Fruit fly (Drosophila melanogaster) whole organism, embryonic: Measurements from ENCODE around the gene CG32267.
A peak's percentile ranks its signal among the peaks of the same experiment; 100 is the strongest.

Source experiments
- Bgb ChIP-seq: fragments of 200-800 bp; sonication (Bioruptor generic); IDR thresholded peaks from 2 replicates; pipeline ENCODE4 v1.3.6; 2022; ENCODE audit warnings: missing biosample characterization, missing genetic modification characterization; ENCODE audit not compliant: partially characterized antibody
- CG1024 ChIP-seq: fragments of 200-800 bp; sonication (Bioruptor generic); IDR thresholded peaks from 2 replicates; pipeline ENCODE4 v1.3.6; 2022; ENCODE audit warnings: missing biosample characterization, missing genetic modification characterization
- CG10431 ChIP-seq: fragments of 200-800 bp; sonication (Bioruptor generic); optimal IDR thresholded peaks from 3 replicates; lab custom pipeline; 2018; ENCODE audit warnings: missing biosample characterization, mild to moderate bottlenecking, missing genetic modification characterization
- CG11247 ChIP-seq: fragments of 200-800 bp; sonication (Bioruptor generic); IDR thresholded peaks from 2 replicates; pipeline ENCODE4 v1.3.6; 2022; ENCODE audit warnings: missing biosample characterization, missing genetic modification characterization
- CG12236 ChIP-seq: fragments of 200-800 bp; sonication (Bioruptor generic); optimal IDR thresholded peaks from 2 replicates; lab custom pipeline; 2016; ENCODE audit warnings: missing biosample characterization, missing genetic modification characterization
- CG13894 ChIP-seq: fragments of 200-800 bp; sonication (Bioruptor generic); optimal IDR thresholded peaks from 3 replicates; lab custom pipeline; 2018; ENCODE audit warnings: missing biosample characterization, mild to moderate bottlenecking, missing genetic modification characterization, moderate library complexity
- CG15479 ChIP-seq: fragments of 200-800 bp; sonication (Bioruptor generic); optimal IDR thresholded peaks from 3 replicates; lab custom pipeline; 2019; ENCODE audit warnings: missing biosample characterization, mild to moderate bottlenecking, missing genetic modification characterization, moderate library complexity
- CG15514 ChIP-seq: fragments of 200-800 bp; sonication (Bioruptor generic); optimal IDR thresholded peaks from 3 replicates; lab custom pipeline; 2017; ENCODE audit warnings: missing biosample characterization, missing genetic modification characterization, mild to moderate bottlenecking, moderate library complexity, missing genetic modification reagents
- CG15696 ChIP-seq: fragments of 200-800 bp; sonication (Bioruptor generic); optimal IDR thresholded peaks from 2 replicates; lab custom pipeline; 2019; ENCODE audit warnings: missing biosample characterization, mild to moderate bottlenecking, missing genetic modification characterization, moderate library complexity
- CG18764 ChIP-seq: fragments of 200-800 bp; sonication (Bioruptor generic); optimal IDR thresholded peaks from 3 replicates; lab custom pipeline; 2016; ENCODE audit warnings: missing biosample characterization, missing genetic modification characterization
- CG2202 ChIP-seq: fragments of 200-800 bp; sonication (Bioruptor generic); optimal IDR thresholded peaks from 2 replicates; lab custom pipeline; 2018; ENCODE audit warnings: missing biosample characterization, mild to moderate bottlenecking, missing genetic modification characterization
- CG30403 ChIP-seq: fragments of 200-800 bp; sonication (Bioruptor generic); optimal IDR thresholded peaks from 3 replicates; lab custom pipeline; 2016; ENCODE audit warnings: missing biosample characterization, missing genetic modification characterization
- CG4854 ChIP-seq: fragments of 200-800 bp; sonication (Bioruptor generic); optimal IDR thresholded peaks from 2 replicates; lab custom pipeline; 2016; ENCODE audit warnings: missing biosample characterization, missing genetic modification characterization, inconsistent platforms
- CG6654 ChIP-seq: fragments of 200-800 bp; sonication (Bioruptor generic); optimal IDR thresholded peaks from 2 replicates; lab custom pipeline; 2017; ENCODE audit warnings: missing biosample characterization, mild to moderate bottlenecking, missing genetic modification characterization
- CG6683 ChIP-seq: fragments of 200-800 bp; sonication (Bioruptor generic); optimal IDR thresholded peaks from 2 replicates; lab custom pipeline; 2017; ENCODE audit warnings: missing biosample characterization, mild to moderate bottlenecking, missing genetic modification characterization, missing genetic modification reagents
- CG8765 ChIP-seq: fragments of 200-800 bp; sonication (Bioruptor generic); IDR thresholded peaks from 2 replicates; pipeline ENCODE4 v1.3.6; 2022; ENCODE audit warnings: missing biosample characterization, missing genetic modification characterization
- CG8924 ChIP-seq: fragments of 200-800 bp; optimal IDR thresholded peaks from 3 replicates; lab custom pipeline; 2019; ENCODE audit warnings: missing biosample characterization, mild to moderate bottlenecking, missing genetic modification characterization, moderate library complexity
- Dad ChIP-seq: fragments of 200-800 bp; sonication (Bioruptor generic); optimal IDR thresholded peaks from 3 replicates; lab custom pipeline; 2016; ENCODE audit warnings: missing biosample characterization, missing genetic modification characterization
- Doc3 ChIP-seq: fragments of 200-800 bp; sonication (Bioruptor generic); IDR thresholded peaks from 3 replicates; pipeline ENCODE4 v1.3.6; 2022; ENCODE audit warnings: missing biosample characterization, missing genetic modification characterization; ENCODE audit not compliant: partially characterized antibody
- E2f1 ChIP-seq: fragments of 200-800 bp; sonication (Bioruptor generic); IDR thresholded peaks from 2 replicates; pipeline ENCODE4 v1.3.6; 2022; ENCODE audit warnings: missing biosample characterization, missing genetic modification characterization
- Kr ChIP-seq: fragments of 200-800 bp; sonication (Bioruptor generic); optimal IDR thresholded peaks from 2 replicates; lab custom pipeline; 2017; ENCODE audit warnings: missing biosample characterization, mild to moderate bottlenecking, missing genetic modification characterization
- Lim3 ChIP-seq: fragments of 200-800 bp; sonication (Bioruptor generic); IDR thresholded peaks from 2 replicates; pipeline ENCODE4 v1.3.6; 2022; ENCODE audit warnings: missing biosample characterization, missing genetic modification characterization
- NK7.1 ChIP-seq: fragments of 200-800 bp; sonication (Bioruptor generic); optimal IDR thresholded peaks from 3 replicates; lab custom pipeline; 2016; ENCODE audit warnings: missing biosample characterization, missing genetic modification characterization
- Neu2 ChIP-seq: fragments of 200-800 bp; sonication (Bioruptor generic); optimal IDR thresholded peaks from 3 replicates; lab custom pipeline; 2016; ENCODE audit warnings: missing biosample characterization, missing genetic modification characterization, borderline replicate concordance
- Nf-YB ChIP-seq: fragments of 200-800 bp; sonication (Bioruptor generic); optimal IDR thresholded peaks from 3 replicates; lab custom pipeline; 2019; ENCODE audit warnings: missing biosample characterization, mild to moderate bottlenecking, missing genetic modification characterization, moderate library complexity
- Opbp ChIP-seq: fragments of 200-800 bp; sonication (Bioruptor generic); IDR thresholded peaks from 3 replicates; pipeline ENCODE4 v1.3.6; 2022; ENCODE audit warnings: missing biosample characterization, missing genetic modification characterization; ENCODE audit not compliant: partially characterized antibody
- Ravus ChIP-seq: fragments of 200-800 bp; sonication (Bioruptor generic); IDR thresholded peaks from 2 replicates; pipeline ENCODE4 v1.3.6; 2022; ENCODE audit warnings: missing biosample characterization, missing genetic modification characterization
- Sin3A ChIP-seq: fragments of >200 bp; optimal IDR thresholded peaks from 2 replicates; lab custom pipeline; 2018
- Sry-β ChIP-seq: fragments of 200-800 bp; sonication (Bioruptor generic); optimal IDR thresholded peaks from 2 replicates; lab custom pipeline; 2018; ENCODE audit warnings: missing biosample characterization, mild to moderate bottlenecking, missing genetic modification characterization, moderate library complexity
- ac ChIP-seq: fragments of 200-800 bp; sonication (Bioruptor generic); optimal IDR thresholded peaks from 3 replicates; lab custom pipeline; 2017; ENCODE audit warnings: missing biosample characterization, mild to moderate bottlenecking, missing genetic modification characterization
- ash1 ChIP-seq: fragments of 200-800 bp; sonication (Bioruptor generic); optimal IDR thresholded peaks from 2 replicates; lab custom pipeline; 2018; ENCODE audit warnings: missing biosample characterization, mild to moderate bottlenecking, missing genetic modification characterization
- cg ChIP-seq: fragments of 200-800 bp; sonication (Bioruptor generic); optimal IDR thresholded peaks from 3 replicates; lab custom pipeline; 2019; ENCODE audit warnings: missing biosample characterization, mild to moderate bottlenecking, missing genetic modification characterization, moderate library complexity
- crc ChIP-seq: fragments of 200-800 bp; sonication (Bioruptor generic); optimal IDR thresholded peaks from 2 replicates; lab custom pipeline; 2016; ENCODE audit warnings: missing biosample characterization, missing genetic modification characterization
- croc ChIP-seq: fragments of 200-800 bp; sonication (Bioruptor generic); conservative IDR thresholded peaks from 3 replicates; pipeline ENCODE4 v1.3.6; 2022; ENCODE audit warnings: missing biosample characterization, missing genetic modification characterization
- crp ChIP-seq, 2 experiments: fragments of 200-800 bp; sonication (Bioruptor generic); optimal IDR thresholded peaks; 2 replicates in 1 of 2; 3 replicates in 1 of 2; lab custom pipeline; 2017; ENCODE audit warnings: missing biosample characterization in 2 of 2, missing genetic modification characterization in 2 of 2, mild to moderate bottlenecking in 1 of 2, moderate library complexity in 1 of 2
- da ChIP-seq: fragments of 200-800 bp; sonication (Bioruptor generic); optimal IDR thresholded peaks from 2 replicates; lab custom pipeline; 2016; ENCODE audit warnings: missing biosample characterization, missing genetic modification characterization
- danr ChIP-seq: fragments of 200-800 bp; sonication (Bioruptor generic); IDR thresholded peaks from 2 replicates; pipeline ENCODE4 v1.3.6; 2022; ENCODE audit warnings: missing biosample characterization, missing genetic modification characterization
- dysf ChIP-seq: fragments of 200-800 bp; sonication (Bioruptor generic); IDR thresholded peaks from 3 replicates; pipeline ENCODE4 v1.3.6; 2022; ENCODE audit warnings: missing biosample characterization, missing genetic modification characterization
- hkb ChIP-seq, 2 experiments: fragments of 200-800 bp in 1 of 2; fragments of >200 bp in 1 of 2; sonication (Bioruptor generic) in 1 of 2; IDR thresholded peaks in 1 of 2; optimal IDR thresholded peaks in 1 of 2; 2 replicates each; pipeline versions ENCODE4 v1.3.6 to Lab custom; 2017 to 2022; ENCODE audit warnings: missing biosample characterization in 1 of 2, missing genetic modification characterization in 1 of 2
- hth ChIP-seq: fragments of >200 bp; optimal IDR thresholded peaks from 2 replicates; lab custom pipeline; 2017; ENCODE audit warnings: inconsistent platforms
- klu ChIP-seq: fragments of 200-800 bp; sonication (Bioruptor generic); IDR thresholded peaks from 2 replicates; pipeline ENCODE4 v1.3.6; 2022; ENCODE audit warnings: missing biosample characterization, missing genetic modification characterization
- lmd ChIP-seq: fragments of 200-800 bp; sonication (Bioruptor generic); IDR thresholded peaks from 2 replicates; pipeline ENCODE4 v1.3.6; 2022; ENCODE audit warnings: missing biosample characterization, missing genetic modification characterization
- mld ChIP-seq: fragments of 200-800 bp; sonication (Bioruptor generic); IDR thresholded peaks from 3 replicates; pipeline ENCODE4 v1.3.6; 2022; ENCODE audit warnings: missing biosample characterization, missing genetic modification characterization; ENCODE audit not compliant: partially characterized antibody
- pnt ChIP-seq: fragments of 200-800 bp; sonication (Bioruptor generic); optimal IDR thresholded peaks from 3 replicates; lab custom pipeline; 2016; ENCODE audit warnings: missing biosample characterization, missing genetic modification characterization
- ranshi ChIP-seq: fragments of 200-800 bp; sonication (Bioruptor generic); IDR thresholded peaks from 2 replicates; pipeline ENCODE4 v1.3.6; 2022; ENCODE audit warnings: missing biosample characterization, missing genetic modification characterization
- rib ChIP-seq: fragments of 200-800 bp; sonication (Bioruptor generic); IDR thresholded peaks from 2 replicates; pipeline ENCODE4 v1.3.6; 2022; ENCODE audit warnings: missing biosample characterization, missing genetic modification characterization
- salm ChIP-seq: fragments of 200-800 bp; sonication (Bioruptor generic); optimal IDR thresholded peaks from 2 replicates; lab custom pipeline; 2018; ENCODE audit warnings: missing biosample characterization, mild to moderate bottlenecking, missing genetic modification characterization
- sd ChIP-seq: fragments of 200-800 bp; sonication (Bioruptor generic); optimal IDR thresholded peaks from 3 replicates; lab custom pipeline; 2018; ENCODE audit warnings: missing biosample characterization, mild to moderate bottlenecking, missing genetic modification characterization, moderate library complexity
- sqz ChIP-seq: fragments of 200-800 bp; sonication (Bioruptor generic); optimal IDR thresholded peaks from 3 replicates; lab custom pipeline; 2018; ENCODE audit warnings: missing biosample characterization, mild to moderate bottlenecking, missing genetic modification characterization
- sr ChIP-seq: fragments of 200-800 bp; sonication (Bioruptor generic); IDR thresholded peaks from 3 replicates; pipeline ENCODE4 v1.3.6; 2022; ENCODE audit warnings: missing biosample characterization, missing genetic modification characterization
- vfl ChIP-seq: fragments of 200-800 bp; sonication (Bioruptor generic); optimal IDR thresholded peaks from 2 replicates; lab custom pipeline; 2016; ENCODE audit warnings: missing biosample characterization, missing genetic modification characterization

Gene CG32267

dm6 chr3L:3471174-3471573 lies 739 bp downstream of the CG32267 start, which contains the start of gene CG14971 (continued):
- TF ChIP-seq cg (GFP tag; lab: Kevin White, UChicago) (no peak), klu (GFP tag; lab: Robert Waterston, UW) (peak; percentile 91), Neu2 (GFP tag; lab: Kevin White, UChicago) (no peak), Nf-YB (GFP tag; lab: Kevin White, UChicago) (no peak), lmd (GFP tag; lab: Robert Waterston, UW) (peak; percentile 48; the same call in 1 of the 2 replicates), CG15696 (peak; percentile 19), CG8765 (GFP tag; lab: Robert Waterston, UW) (no peak), Ravus (no peak), CG6654 (GFP tag; lab: Kevin White, UChicago) (no peak), sd (tag; lab: Kevin White, UChicago) (no peak), mld (GFP tag; lab: Robert Waterston, UW) (peak; percentile 72; the same call in 2 of the 3 replicates), CG11247 (GFP tag; lab: Robert Waterston, UW) (no peak), CG12236 (GFP tag; lab: Kevin White, UChicago) (no peak), ash1 (GFP tag; lab: Kevin White, UChicago) (no peak), ac (no peak), Lim3 (no peak), CG13894 (tag; lab: Kevin White, UChicago) (no peak), Sry-β (GFP tag; lab: Kevin White, UChicago) (peak; percentile 99), CG4854 (GFP tag; lab: Kevin White, UChicago) (no peak), danr (no peak), Bgb (peak; percentile 91), da (GFP tag; lab: Kevin White, UChicago) (no peak), CG2202 (tag; lab: Kevin White, UChicago) (no peak), CG6683 (no peak), NK7.1 (GFP tag; lab: Kevin White, UChicago) (no peak), Dad (GFP tag; lab: Kevin White, UChicago) (peak; percentile 37), dysf (GFP tag; lab: Robert Waterston, UW) (no peak), Doc3 (GFP tag; lab: Robert Waterston, UW) (peak; percentile 76), pnt (GFP tag; lab: Kevin White, UChicago) (no peak), sqz (no peak), Opbp (peak; percentile 88), CG10431 (GFP tag; lab: Kevin White, UChicago) (no peak), vfl (GFP tag; lab: Kevin White, UChicago) (peak; percentile 48), CG18764 (no peak), Sin3A (lab: Kevin White, UChicago) (peak; percentile 41), ranshi (GFP tag; lab: Robert Waterston, UW) (no peak), croc (GFP tag; lab: Robert Waterston, UW) (no peak), CG1024 (GFP tag; lab: Robert Waterston, UW) (no peak), Kr (no peak), crc (peak; percentile 23), hkb (optimal IDR thresholded peaks at IDR 0.05; lab: Kevin White, UChicago) (no peak), hkb (GFP tag; IDR thresholded peaks at IDR 0.05; lab: Robert Waterston, UW) (no peak), salm (tag; lab: Kevin White, UChicago) (no peak), hth (lab: Kevin White, UChicago) (no peak), E2f1 (no peak), sr (GFP tag; lab: Robert Waterston, UW) (peak; percentile 91), CG30403 (no peak), CG15479 (GFP tag; lab: Kevin White, UChicago) (no peak), rib (GFP tag; lab: Robert Waterston, UW) (0 out of 2 replicates have a peak, but pooled peaks have one; percentile 18), CG8924 (tag; lab: Kevin White, UChicago) (peak; percentile 34), crp (GFP tag; optimal IDR thresholded peaks at IDR 0.05; lab: Kevin White, UChicago) (peak in 1 of 2 experiments; percentile 38), CG15514 (GFP tag; lab: Kevin White, UChicago) (peak; percentile 80)
